Fruit fly (Drosophila melanogaster): ENCODE measurements around the gene CG3769.

Gene CG3769

DNA sequence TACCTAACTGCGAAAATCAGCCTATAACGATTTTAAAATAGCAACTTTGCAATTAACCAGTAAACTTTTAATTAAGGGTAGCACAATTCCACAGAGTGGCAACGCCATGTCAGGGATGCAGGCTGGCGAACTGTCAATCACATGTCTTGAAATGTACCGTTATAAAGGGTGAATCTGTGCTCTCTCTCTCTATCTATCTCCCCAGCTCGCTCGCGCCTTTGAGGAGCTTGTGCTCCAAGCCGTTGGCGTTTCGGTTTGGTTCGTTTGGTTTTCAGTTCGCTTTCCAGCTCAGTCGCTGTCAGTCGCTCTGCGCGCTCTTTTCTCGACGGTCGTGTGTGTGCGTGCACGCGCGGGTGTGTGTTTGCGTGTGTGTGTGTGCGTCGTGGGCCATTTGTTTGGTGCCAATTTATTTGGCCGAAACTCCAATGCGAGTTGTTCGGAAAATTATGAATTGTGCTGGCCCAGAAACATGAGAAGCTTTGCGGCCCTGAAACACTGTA lies 2.1 kb downstream of the CG3769 start, which contains the start of gene numb (continued):
- TF ChIP-seq CG8924 (tag; optimal IDR thresholded peaks at IDR 0.05) (peak; percentile 27), Nf-YB (GFP tag; optimal IDR thresholded peaks at IDR 0.05) (no peak), emc (GFP tag; optimal IDR thresholded peaks at IDR 0.05) (no peak), MTF-1 (GFP tag; optimal IDR thresholded peaks at IDR 0.05; ENCODE audit: borderline replicate concordance) (no peak), mirr (GFP tag; optimal IDR thresholded peaks at IDR 0.05) (peak; percentile 32), Opbp (GFP tag; IDR thresholded peaks at IDR 0.05; ENCODE audit: partially characterized antibody) (0 out of 3 replicates have a peak, but pooled peaks have one; percentile 27), Adf1 (GFP tag; IDR thresholded peaks at IDR 0.05) (peak; percentile 50; the same call in 1 of the 2 replicates), Aef1 (GFP tag; IDR thresholded peaks at IDR 0.05) (no peak), CG7357 (GFP tag; IDR thresholded peaks at IDR 0.05) (no peak), CG10209 (GFP tag; optimal IDR thresholded peaks at IDR 0.05) (no peak), Dp (GFP tag; optimal IDR thresholded peaks at IDR 0.05) (peak; percentile 4), CG2199 (GFP tag; IDR thresholded peaks at IDR 0.05) (peak; percentile 68; the same call in 1 of the 3 replicates), odd (GFP tag; optimal IDR thresholded peaks at IDR 0.05) (no peak), Dbx (GFP tag; IDR thresholded peaks at IDR 0.05) (peak; percentile 67; the same call in 1 of the 3 replicates), CG8290 (GFP tag; optimal IDR thresholded peaks at IDR 0.05) (no peak), CG8290 (tag; optimal IDR thresholded peaks at IDR 0.05) (peak in 1 of 2 experiments; percentile 49), CG8089 (GFP tag; optimal IDR thresholded peaks at IDR 0.05) (no peak), CG1832 (GFP tag; optimal IDR thresholded peaks at IDR 0.05) (peak; percentile 51), bbx (GFP tag; IDR thresholded peaks at IDR 0.05; ENCODE audit: partially characterized antibody) (peak; percentile 18; the same call in 1 of the 2 replicates), maf-S (GFP tag; optimal IDR thresholded peaks at IDR 0.05) (no peak), CG32532 (GFP tag; IDR thresholded peaks at IDR 0.05) (peak; percentile 39), CG34376 (GFP tag; optimal IDR thresholded peaks at IDR 0.05) (peak; percentile 2), Mad (GFP tag; optimal IDR thresholded peaks at IDR 0.05) (no peak), CG2678 (tag; optimal IDR thresholded peaks at IDR 0.05) (no peak), Rfx (GFP tag; IDR thresholded peaks at IDR 0.05) (peak; percentile 26; the same call in 1 of the 2 replicates), CG2116 (GFP tag; optimal IDR thresholded peaks at IDR 0.05) (peak; percentile 23), Bgb (GFP tag; IDR thresholded peaks at IDR 0.05; ENCODE audit: partially characterized antibody) (peak; percentile 53), z (GFP tag; IDR thresholded peaks at IDR 0.05) (peak; percentile 59; the same call in 1 of the 3 replicates), Chrac-16 (GFP tag; optimal IDR thresholded peaks at IDR 0.05) (no peak), chm (GFP tag; IDR thresholded peaks at IDR 0.05) (peak; percentile 69; the same call in 1 of the 2 replicates), MBD-R2 (GFP tag; IDR thresholded peaks at IDR 0.05) (peak; percentile 17; the same call in 1 of the 2 replicates), Camta (GFP tag; optimal IDR thresholded peaks at IDR 0.05) (no peak), bowl (GFP tag; IDR thresholded peaks at IDR 0.05) (0 out of 2 replicates have a peak, but pooled peaks have one; percentile 45), scrt (GFP tag; optimal IDR thresholded peaks at IDR 0.05) (peak; percentile 32), yki (optimal IDR thresholded peaks at IDR 0.05) (no peak), Myb (GFP tag; optimal IDR thresholded peaks at IDR 0.05) (peak; percentile 85), sisA (GFP tag; IDR thresholded peaks at IDR 0.05) (no peak), mld (GFP tag; IDR thresholded peaks at IDR 0.05; ENCODE audit: partially characterized antibody) (no peak), HHEX (GFP tag; optimal IDR thresholded peaks at IDR 0.05) (peak; percentile 16), amos (GFP tag; IDR thresholded peaks at IDR 0.05; ENCODE audit: partially characterized antibody) (peak; percentile 31; the same call in 1 of the 2 replicates), CG16779 (GFP tag; IDR thresholded peaks at IDR 0.05) (peak; percentile 68; the same call in 1 of the 2 replicates), Sry-δ (GFP tag; optimal IDR thresholded peaks at IDR 0.05) (peak; percentile 2), CG34422 (GFP tag; IDR thresholded peaks at IDR 0.05) (peak; percentile 56; the same call in 1 of the 3 replicates), cad (GFP tag; optimal IDR thresholded peaks at IDR 0.05) (no peak), CG1603 (tag; optimal IDR thresholded peaks at IDR 0.05) (peak; percentile 18), gce (GFP tag; IDR thresholded peaks at IDR 0.05) (0 out of 3 replicates have a peak, but pooled peaks have one; percentile 28), Jarid2 (GFP tag; optimal IDR thresholded peaks at IDR 0.05) (peak; percentile 79), pum (GFP tag; optimal IDR thresholded peaks at IDR 0.05) (no peak), row (GFP tag; IDR thresholded peaks at IDR 0.05) (peak; percentile 43; the same call in 2 of the 3 replicates), CG9817 (tag; optimal IDR thresholded peaks at IDR 0.05) (no peak)
